Worm (Caenorhabditis elegans) whole organism, late embryonic: ENCODE results near the gene C53D6.6.

ENCODE experiments used
- F13H6.1 ChIP-seq: sonication (generic microtip); optimal IDR thresholded peaks from 2 replicates; lab custom pipeline; 2016; ENCODE audit warnings: missing genetic modification characterization, missing compliant biosample characterization
- T23F11.4 ChIP-seq: fragments of 200-800 bp; sonication (Bioruptor generic); optimal IDR thresholded peaks from 2 replicates; lab custom pipeline; 2018; ENCODE audit warnings: mild to moderate bottlenecking, missing genetic modification characterization, missing compliant biosample characterization
- ahr-1 ChIP-seq: sonication (generic microtip); optimal IDR thresholded peaks from 2 replicates; lab custom pipeline; 2016; ENCODE audit warnings: missing genetic modification characterization, missing compliant biosample characterization
- ceh-18 ChIP-seq: sonication (generic microtip); optimal IDR thresholded peaks from 2 replicates; lab custom pipeline; 2016; ENCODE audit warnings: missing genetic modification characterization, missing compliant biosample characterization
- ceh-19 ChIP-seq: fragments of 200-800 bp; sonication (Bioruptor generic); optimal IDR thresholded peaks from 2 replicates; lab custom pipeline; 2018; ENCODE audit warnings: mild to moderate bottlenecking, missing genetic modification characterization, missing compliant biosample characterization
- ceh-2 ChIP-seq: sonication (generic microtip); optimal IDR thresholded peaks from 2 replicates; lab custom pipeline; 2016; ENCODE audit warnings: missing genotype, missing genetic modification characterization, missing compliant biosample characterization
- ceh-30 ChIP-seq: fragments of 150-350 bp; optimal IDR thresholded peaks from 2 replicates; lab custom pipeline; 2014; ENCODE audit warnings: missing biosample characterization, missing genetic modification characterization
- ceh-31 ChIP-seq: sonication (generic microtip); optimal IDR thresholded peaks from 2 replicates; lab custom pipeline; 2016; ENCODE audit warnings: missing genetic modification characterization, missing compliant biosample characterization
- ceh-34 ChIP-seq: sonication (generic microtip); optimal IDR thresholded peaks from 2 replicates; lab custom pipeline; 2016; ENCODE audit warnings: mild to moderate bottlenecking, missing genetic modification characterization, missing compliant biosample characterization
- ceh-45 ChIP-seq: fragments of 200-800 bp; sonication (Bioruptor generic); IDR thresholded peaks from 2 replicates; pipeline ENCODE4 v1.3.6; 2022; ENCODE audit warnings: missing genetic modification reagents, missing genetic modification characterization, missing compliant biosample characterization
- ceh-48 ChIP-seq: sonication (generic microtip); optimal IDR thresholded peaks from 2 replicates; lab custom pipeline; 2016; ENCODE audit warnings: missing genetic modification characterization, inconsistent platforms, missing compliant biosample characterization
- ceh-9 ChIP-seq: sonication (generic microtip); optimal IDR thresholded peaks from 2 replicates; lab custom pipeline; 2016; ENCODE audit warnings: mild to moderate bottlenecking, missing genetic modification characterization, inconsistent platforms, missing compliant biosample characterization
- dmd-4 ChIP-seq: sonication (generic microtip); optimal IDR thresholded peaks from 2 replicates; lab custom pipeline; 2016; ENCODE audit warnings: borderline replicate concordance, missing genetic modification characterization, missing compliant biosample characterization
- ets-4 ChIP-seq: sonication (generic microtip); optimal IDR thresholded peaks from 2 replicates; lab custom pipeline; 2016; ENCODE audit warnings: missing genetic modification characterization, missing compliant biosample characterization
- eyg-1 ChIP-seq: sonication (generic microtip); optimal IDR thresholded peaks from 2 replicates; lab custom pipeline; 2016; ENCODE audit warnings: missing genotype, missing genetic modification characterization, missing compliant biosample characterization
- fax-1 ChIP-seq: sonication (generic microtip); optimal IDR thresholded peaks from 2 replicates; lab custom pipeline; 2016; ENCODE audit warnings: missing genotype, missing genetic modification characterization, missing compliant biosample characterization
- hlh-15 ChIP-seq: sonication (generic microtip); optimal IDR thresholded peaks from 2 replicates; lab custom pipeline; 2016; ENCODE audit warnings: missing genetic modification characterization, missing compliant biosample characterization
- hlh-30 ChIP-seq: sonication (generic microtip); optimal IDR thresholded peaks from 2 replicates; lab custom pipeline; 2017; ENCODE audit warnings: antibody characterized with exemption, missing genetic modification characterization, missing compliant biosample characterization; ENCODE audit not compliant: insufficient read depth
- madf-2 ChIP-seq: sonication (generic microtip); optimal IDR thresholded peaks from 2 replicates; lab custom pipeline; 2017; ENCODE audit warnings: missing genetic modification characterization, missing compliant biosample characterization
- nhr-11 ChIP-seq: fragments of 150-350 bp; optimal IDR thresholded peaks from 2 replicates; lab custom pipeline; 2014; ENCODE audit warnings: missing biosample characterization, missing genetic modification characterization
- nhr-232 ChIP-seq: sonication (generic microtip); optimal IDR thresholded peaks from 2 replicates; lab custom pipeline; 2016; ENCODE audit warnings: missing genetic modification characterization, missing compliant biosample characterization
- npax-4 ChIP-seq: sonication (generic microtip); optimal IDR thresholded peaks from 2 replicates; lab custom pipeline; 2016; ENCODE audit warnings: missing genetic modification characterization, missing compliant biosample characterization
- odd-2 ChIP-seq: sonication (generic microtip); optimal IDR thresholded peaks from 2 replicates; lab custom pipeline; 2017; ENCODE audit warnings: antibody characterized with exemption, mild to moderate bottlenecking, missing genetic modification characterization, missing compliant biosample characterization
- pag-3 ChIP-seq: sonication (generic microtip); optimal IDR thresholded peaks from 2 replicates; lab custom pipeline; 2016; ENCODE audit warnings: missing compliant biosample characterization, missing genetic modification characterization, borderline replicate concordance
- pat-9 ChIP-seq: fragments of 200-800 bp; sonication (Bioruptor generic); optimal IDR thresholded peaks from 2 replicates; lab custom pipeline; 2018; ENCODE audit warnings: mild to moderate bottlenecking, missing genetic modification characterization, moderate library complexity, missing compliant biosample characterization
- pqm-1 ChIP-seq: sonication (generic microtip); optimal IDR thresholded peaks from 2 replicates; lab custom pipeline; 2016; ENCODE audit warnings: missing genetic modification characterization, missing compliant biosample characterization
- pros-1 ChIP-seq: fragments of 150-350 bp; optimal IDR thresholded peaks from 2 replicates; lab custom pipeline; 2014; ENCODE audit warnings: missing biosample characterization, missing genetic modification reagents, missing genetic modification characterization
- ref-2 ChIP-seq: sonication (generic microtip); optimal IDR thresholded peaks from 2 replicates; lab custom pipeline; 2016; ENCODE audit warnings: missing genetic modification characterization, missing compliant biosample characterization
- sox-2 ChIP-seq: fragments of 200-800 bp; sonication (Bioruptor generic); IDR thresholded peaks from 2 replicates; pipeline ENCODE4 v1.3.6; 2022; ENCODE audit warnings: missing genetic modification reagents, missing genetic modification characterization, missing compliant biosample characterization
- sox-4 ChIP-seq: sonication (generic microtip); optimal IDR thresholded peaks from 2 replicates; lab custom pipeline; 2017; ENCODE audit warnings: mild to moderate bottlenecking, missing genetic modification characterization, inconsistent platforms, missing compliant biosample characterization
- syd-9 ChIP-seq: sonication (generic microtip); optimal IDR thresholded peaks from 2 replicates; lab custom pipeline; 2016; ENCODE audit warnings: mild to moderate bottlenecking, missing genetic modification characterization, moderate library complexity, missing compliant biosample characterization
- tbx-2 ChIP-seq: sonication (generic microtip); optimal IDR thresholded peaks from 2 replicates; lab custom pipeline; 2016; ENCODE audit warnings: missing genetic modification characterization, missing compliant biosample characterization
- tbx-7 ChIP-seq: sonication (generic microtip); optimal IDR thresholded peaks from 2 replicates; lab custom pipeline; 2016; ENCODE audit warnings: missing genotype, missing genetic modification characterization, missing compliant biosample characterization
- unc-3 ChIP-seq, 2 experiments: fragments of 200-800 bp in 1 of 2; sonication (Bioruptor generic) in 1 of 2; sonication (generic microtip) in 1 of 2; conservative IDR thresholded peaks in 1 of 2; optimal IDR thresholded peaks in 1 of 2; 2 replicates each; pipeline versions ENCODE4 v1.3.6 to Lab custom; 2016 to 2022; ENCODE audit warnings: missing compliant biosample characterization in 2 of 2, missing genetic modification characterization in 2 of 2, missing genetic modification reagents in 1 of 2
- unc-42 ChIP-seq: sonication (generic microtip); optimal IDR thresholded peaks from 2 replicates; lab custom pipeline; 2016; ENCODE audit warnings: missing genotype, missing genetic modification characterization, missing compliant biosample characterization
- unc-55 ChIP-seq: sonication (generic microtip); optimal IDR thresholded peaks from 2 replicates; lab custom pipeline; 2017; ENCODE audit warnings: missing biosample characterization, missing genetic modification reagents, missing genetic modification characterization
- unc-86 ChIP-seq: sonication (generic microtip); optimal IDR thresholded peaks from 2 replicates; lab custom pipeline; 2016; ENCODE audit warnings: missing genetic modification characterization, missing compliant biosample characterization
- zip-5 ChIP-seq: sonication (generic microtip); optimal IDR thresholded peaks from 2 replicates; lab custom pipeline; 2016; ENCODE audit warnings: missing genetic modification characterization, missing compliant biosample characterization
- ztf-16 ChIP-seq: sonication (generic microtip); optimal IDR thresholded peaks from 2 replicates; lab custom pipeline; 2017; ENCODE audit warnings: missing genetic modification characterization, missing compliant biosample characterization

Gene C53D6.6

ce11 chrIV:9043224-9043623 lies 10.8 kb upstream of the C53D6.6 start, which contains the start of gene Y73F4A.2:
Y73F4A.2 (minus strand) TSS chrIV:9043347.
- TF ChIP-seq pros-1 (tag; lab: Kevin White, UChicago) (no peak), pqm-1 (tag; lab: Kevin White, UChicago) (no peak), zip-5 (tag; lab: Kevin White, UChicago) (no peak), tbx-2 (tag; lab: Kevin White, UChicago) (no peak), ceh-31 (tag; lab: Kevin White, UChicago) (no peak), dmd-4 (tag; lab: Kevin White, UChicago) (no peak), nhr-232 (tag; lab: Kevin White, UChicago) (no peak), unc-55 (no peak), ztf-16 (tag; lab: Kevin White, UChicago) (no peak), ceh-19 (GFP tag; lab: Kevin White, UChicago) (no peak), pat-9 (no peak), syd-9 (tag; lab: Kevin White, UChicago) (no peak), ref-2 (tag; lab: Kevin White, UChicago) (no peak), sox-2 (GFP tag; lab: Robert Waterston, UW) (no peak), nhr-11 (no peak), fax-1 (no peak)
- TF ChIP-seq, all 69 proteins: peak for 0

- TF ChIP-seq T23F11.4 (GFP tag; lab: Kevin White, UChicago) (no peak), odd-2 (tag; lab: Kevin White, UChicago) (no peak), pag-3 (no peak), nhr-232 (tag; lab: Kevin White, UChicago) (no peak), sox-4 (no peak), unc-86 (tag; lab: Kevin White, UChicago) (no peak), eyg-1 (tag; lab: Kevin White, UChicago) (no peak), unc-3 (GFP tag; conservative IDR thresholded peaks at IDR 0.05; lab: Robert Waterston, UW) (no peak), unc-3 (tag; optimal IDR thresholded peaks at IDR 0.05; lab: Kevin White, UChicago) (no peak), tbx-2 (tag; lab: Kevin White, UChicago) (no peak), npax-4 (tag; lab: Kevin White, UChicago) (no peak), pat-9 (no peak), hlh-30 (tag; lab: Kevin White, UChicago) (no peak), tbx-7 (tag; lab: Kevin White, UChicago) (no peak), ahr-1 (tag; lab: Kevin White, UChicago) (no peak), ceh-48 (tag; lab: Kevin White, UChicago) (no peak), hlh-15 (tag; lab: Kevin White, UChicago) (no peak), ceh-2 (tag; lab: Kevin White, UChicago) (no peak), ztf-16 (tag; lab: Kevin White, UChicago) (no peak)
Measured at ce11 chrIV:9040393-9040792, 7.9 kb upstream of the C53D6.6 start, which contains the start of gene Y73F4A.3. Y73F4A.3 (minus strand) TSS chrIV:9040493.

- TF ChIP-seq ceh-18 (tag; lab: Kevin White, UChicago): no peak
- no peak for TF ChIP-seq tbx-7 (tag; lab: Kevin White, UChicago)
- TF ChIP-seq T23F11.4 (GFP tag; lab: Kevin White, UChicago): no peak
Measured at ce11 chrIV:9037063-9037462, 4.6 kb upstream of the C53D6.6 start, which contains the start of gene C53D6.7. C53D6.7 (minus strand) TSS chrIV:9037163.

- TF ChIP-seq ets-4 (tag; lab: Kevin White, UChicago) (no peak), madf-2 (tag; lab: Kevin White, UChicago) (no peak), sox-2 (GFP tag; lab: Robert Waterston, UW) (no peak), zip-5 (tag; lab: Kevin White, UChicago) (no peak), ceh-45 (GFP tag; lab: Robert Waterston, UW) (no peak), T23F11.4 (GFP tag; lab: Kevin White, UChicago) (no peak), ceh-2 (tag; lab: Kevin White, UChicago) (no peak), ceh-30 (tag; lab: Kevin White, UChicago) (no peak), ceh-19 (GFP tag; lab: Kevin White, UChicago) (no peak), tbx-7 (tag; lab: Kevin White, UChicago) (no peak), ceh-9 (no peak), ref-2 (tag; lab: Kevin White, UChicago) (no peak), ceh-34 (no peak), ztf-16 (tag; lab: Kevin White, UChicago) (no peak), unc-42 (tag; lab: Kevin White, UChicago) (no peak), pros-1 (tag; lab: Kevin White, UChicago) (no peak), ceh-18 (tag; lab: Kevin White, UChicago) (no peak), F13H6.1 (tag; lab: Kevin White, UChicago) (no peak)
Measured at ce11 chrIV:9034340-9034739, 1.9 kb upstream of the C53D6.6 start, which contains the start of gene C53D6.10. C53D6.10 (minus strand) TSS chrIV:9034440.
